Worm (Caenorhabditis elegans): ENCODE data around the gene Y43F4B.10.

Gene Y43F4B.10

ce11 chrIII:13307107-13307506, 6.8 kb upstream of the Y43F4B.10 start, which contains the start of the genes klp-19 and slc-36.1 (continued):
- TF ChIP-seq grh-1 (GFP tag; IDR thresholded peaks at IDR 0.05): no peak
- TF ChIP-seq mdl-1 (tag; optimal IDR thresholded peaks at IDR 0.05): peak in 1 of 2 experiments; percentile 17
- TF ChIP-seq lin-13 (GFP tag; optimal IDR thresholded peaks at IDR 0.05): peak; percentile 12
- TF ChIP-seq isw-1 (GFP tag; IDR thresholded peaks at IDR 0.05): peak; percentile 29
- TF ChIP-seq nhr-19 (GFP tag; conservative IDR thresholded peaks at IDR 0.05): peak; percentile 19; the same call in 1 of the 2 replicates
- TF ChIP-seq fos-1 (tag; optimal IDR thresholded peaks at IDR 0.05): no peak
- no peak for TF ChIP-seq fkh-4 (tag; optimal IDR thresholded peaks at IDR 0.05; ENCODE audit: borderline replicate concordance)
- TF ChIP-seq nhr-20 (tag; optimal IDR thresholded peaks at IDR 0.05): peak; percentile 32
- TF ChIP-seq skn-1 (tag; optimal IDR thresholded peaks at IDR 0.05): peak; percentile 31
- TF ChIP-seq egl-13 (tag; optimal IDR thresholded peaks at IDR 0.05): no peak
- TF ChIP-seq alr-1 (tag; optimal IDR thresholded peaks at IDR 0.05; ENCODE audit: borderline replicate concordance): no peak
- TF ChIP-seq unc-130 (tag; optimal IDR thresholded peaks at IDR 0.05): peak; percentile 17
- TF ChIP-seq tlp-1 (tag; optimal IDR thresholded peaks at IDR 0.05): no peak
- TF ChIP-seq unc-86 (tag; optimal IDR thresholded peaks at IDR 0.05): peak; percentile 42
- peak; percentile 62 to 68 for TF ChIP-seq lsy-2 (tag; optimal IDR thresholded peaks at IDR 0.05)
- no peak for TF ChIP-seq hpl-2 (GFP tag; optimal IDR thresholded peaks at IDR 0.05)
- peak; percentile 22 for TF ChIP-seq pag-3 (tag; optimal IDR thresholded peaks at IDR 0.05; ENCODE audit: borderline replicate concordance, insufficient read depth)
- TF ChIP-seq C04F5.9 (tag; optimal IDR thresholded peaks at IDR 0.05): peak; percentile 30
- TF ChIP-seq ceh-88 (GFP tag; IDR thresholded peaks at IDR 0.05): no peak

- no peak for TF ChIP-seq nhr-84 (tag; optimal IDR thresholded peaks at IDR 0.05)
- peak; percentile 35 for TF ChIP-seq nhr-71 (tag; optimal IDR thresholded peaks at IDR 0.05)
- peak; percentile 1 for TF ChIP-seq snpc-4 (tag; optimal IDR thresholded peaks at IDR 0.05)
- no peak for TF ChIP-seq zip-4 (GFP tag; optimal IDR thresholded peaks at IDR 0.05)
- no peak for TF ChIP-seq C16A3.4 (tag; optimal IDR thresholded peaks at IDR 0.05)
- no peak for TF ChIP-seq fkh-4 (tag; optimal IDR thresholded peaks at IDR 0.05; ENCODE audit: borderline replicate concordance)
- peak; percentile 57 for TF ChIP-seq snu-23 (GFP tag; optimal IDR thresholded peaks at IDR 0.05)
- no peak for TF ChIP-seq sup-37 (GFP tag; optimal IDR thresholded peaks at IDR 0.05)
- no peak for TF ChIP-seq alr-1 (tag; optimal IDR thresholded peaks at IDR 0.05; ENCODE audit: borderline replicate concordance)
- no peak for TF ChIP-seq nhr-77 (tag; optimal IDR thresholded peaks at IDR 0.05)
- TF ChIP-seq mdl-1 (tag; optimal IDR thresholded peaks at IDR 0.05): no peak
- no peak for TF ChIP-seq lir-3 (tag; optimal IDR thresholded peaks at IDR 0.05; ENCODE audit: poor library complexity)
- no peak for TF ChIP-seq efl-3 (GFP tag; optimal IDR thresholded peaks at IDR 0.05)
- TF ChIP-seq tbx-2 (tag; optimal IDR thresholded peaks at IDR 0.05): no peak
- no peak for TF ChIP-seq fkh-8 (tag; optimal IDR thresholded peaks at IDR 0.05)
- no peak for TF ChIP-seq ztf-4 (tag; optimal IDR thresholded peaks at IDR 0.05)
- TF ChIP-seq fkh-10 (GFP tag; optimal IDR thresholded peaks at IDR 0.05): no peak
- TF ChIP-seq lin-14 (GFP tag; optimal IDR thresholded peaks at IDR 0.05): no peak
- TF ChIP-seq nhr-85 (tag): no peak
- TF ChIP-seq nhr-12 (tag; optimal IDR thresholded peaks at IDR 0.05): no peak
- no peak for TF ChIP-seq mef-2 (tag; optimal IDR thresholded peaks at IDR 0.05)
- TF ChIP-seq lin-35 (GFP tag; optimal IDR thresholded peaks at IDR 0.05): peak; percentile 33 to 54
- TF ChIP-seq ceh-90 (tag; optimal IDR thresholded peaks at IDR 0.05): no peak
- TF ChIP-seq sox-4 (tag; optimal IDR thresholded peaks at IDR 0.05): no peak
- no peak for TF ChIP-seq xbp-1 (tag; optimal IDR thresholded peaks at IDR 0.05)
- peak; percentile 31 for TF ChIP-seq mep-1 (tag; optimal IDR thresholded peaks at IDR 0.05)
- TF ChIP-seq nhr-47 (tag; optimal IDR thresholded peaks at IDR 0.05): no peak
- no peak for TF ChIP-seq grh-1 (GFP tag; IDR thresholded peaks at IDR 0.05)
- no peak for TF ChIP-seq ztf-11 (tag; optimal IDR thresholded peaks at IDR 0.05)
- TF ChIP-seq ama-1 (optimal IDR thresholded peaks at IDR 0.05): no peak
- no peak for TF ChIP-seq C04F5.9 (tag; optimal IDR thresholded peaks at IDR 0.05)
- TF ChIP-seq unc-98 (GFP tag; IDR thresholded peaks at IDR 0.05): no peak
- TF ChIP-seq Y116A8C.19 (tag; optimal IDR thresholded peaks at IDR 0.05; ENCODE audit: borderline replicate concordance): no peak
- peak in 1 of 2 experiments; percentile 23 for TF ChIP-seq lsy-2 (tag; optimal IDR thresholded peaks at IDR 0.05)
- peak in 1 of 2 experiments; percentile 11 for TF ChIP-seq efl-1 (optimal IDR thresholded peaks at IDR 0.05)
- TF ChIP-seq efl-1 (GFP tag; optimal IDR thresholded peaks at IDR 0.05 in 1 of 2): peak; percentile 45 to 95
- no peak for TF ChIP-seq rnt-1 (tag; optimal IDR thresholded peaks at IDR 0.05)
- TF ChIP-seq ceh-82 (tag; optimal IDR thresholded peaks at IDR 0.05): no peak
- TF ChIP-seq nhr-76 (tag; optimal IDR thresholded peaks at IDR 0.05): no peak
- TF ChIP-seq lin-13 (GFP tag; optimal IDR thresholded peaks at IDR 0.05): no peak
Measured at ce11 chrIII:13310552-13310951, 3.3 kb upstream of the Y43F4B.10 start.
